Fruit fly (Drosophila melanogaster): Measurements from ENCODE around the gene sqd.
A peak's percentile ranks its signal among the peaks of the same experiment; 100 is the strongest.

Gene sqd

dm6 chr3R:13646729-13647633, 877 bp upstream of the sqd start, which contains the start of gene rin (continued):
- TF ChIP-seq Hsf (GFP tag; optimal IDR thresholded peaks at IDR 0.05) (peak; percentile 7), Dp (GFP tag; optimal IDR thresholded peaks at IDR 0.05) (no peak), CG12744 (GFP tag; optimal IDR thresholded peaks at IDR 0.05) (no peak), dm (GFP tag; optimal IDR thresholded peaks at IDR 0.05) (peak; percentile 2), Taf1 (GFP tag; IDR thresholded peaks at IDR 0.05) (no peak), tx (GFP tag; optimal IDR thresholded peaks at IDR 0.05) (no peak), nerfin-2 (GFP tag; IDR thresholded peaks at IDR 0.05; ENCODE audit: partially characterized antibody) (no peak), phol (tag; optimal IDR thresholded peaks at IDR 0.05) (peak; percentile 91), CG7839 (tag; optimal IDR thresholded peaks at IDR 0.05) (no peak), jumu (GFP tag; optimal IDR thresholded peaks at IDR 0.05) (no peak), D19A (tag; optimal IDR thresholded peaks at IDR 0.05) (no peak), CG30431 (GFP tag; optimal IDR thresholded peaks at IDR 0.05) (no peak), CG14667 (GFP tag; IDR thresholded peaks at IDR 0.05) (no peak), CG7372 (GFP tag; IDR thresholded peaks at IDR 0.05) (no peak), HmgZ (tag; optimal IDR thresholded peaks at IDR 0.05) (no peak), CG14710 (tag; optimal IDR thresholded peaks at IDR 0.05) (peak; percentile 99), CG12942 (GFP tag; optimal IDR thresholded peaks at IDR 0.05) (no peak), CG12391 (tag; optimal IDR thresholded peaks at IDR 0.05) (no peak), CG10431 (GFP tag; optimal IDR thresholded peaks at IDR 0.05) (no peak), nerfin-1 (tag; optimal IDR thresholded peaks at IDR 0.05) (peak; percentile 23), eyg (GFP tag; optimal IDR thresholded peaks at IDR 0.05) (no peak), mld (GFP tag; IDR thresholded peaks at IDR 0.05; ENCODE audit: partially characterized antibody) (no peak), ara (GFP tag; IDR thresholded peaks at IDR 0.05) (no peak), NK7.1 (GFP tag; optimal IDR thresholded peaks at IDR 0.05) (no peak), CG3838 (GFP tag; optimal IDR thresholded peaks at IDR 0.05) (no peak), bsh (GFP tag; optimal IDR thresholded peaks at IDR 0.05) (peak in 1 of 2 experiments; percentile 80), HLH54F (GFP tag; optimal IDR thresholded peaks at IDR 0.05) (no peak), pros (GFP tag; optimal IDR thresholded peaks at IDR 0.05) (no peak), btn (GFP tag; optimal IDR thresholded peaks at IDR 0.05) (no peak), MBD-R2 (GFP tag; IDR thresholded peaks at IDR 0.05) (0 out of 2 replicates have a peak, but pooled peaks have one; percentile 33), Asciz (GFP tag; optimal IDR thresholded peaks at IDR 0.05) (no peak), CG8478 (optimal IDR thresholded peaks at IDR 0.05) (no peak), Med (GFP tag) (peak; percentile 28), CG1233 (GFP tag; optimal IDR thresholded peaks at IDR 0.05) (no peak), Dad (GFP tag; optimal IDR thresholded peaks at IDR 0.05) (no peak), CG34224 (GFP tag; IDR thresholded peaks at IDR 0.05; ENCODE audit: partially characterized antibody) (no peak), luna (GFP tag; optimal IDR thresholded peaks at IDR 0.05) (no peak), CG7963 (GFP tag; IDR thresholded peaks at IDR 0.05; ENCODE audit: partially characterized antibody) (no peak), Tbp (GFP tag; optimal IDR thresholded peaks at IDR 0.05) (no peak), eve (GFP tag; optimal IDR thresholded peaks at IDR 0.05) (no peak), Xrp1 (GFP tag; IDR thresholded peaks at IDR 0.05) (no peak), CG1647 (GFP tag; optimal IDR thresholded peaks at IDR 0.05) (no peak), Neu2 (GFP tag; optimal IDR thresholded peaks at IDR 0.05; ENCODE audit: borderline replicate concordance) (no peak), esg (GFP tag; conservative IDR thresholded peaks at IDR 0.05) (no peak), ac (GFP tag; optimal IDR thresholded peaks at IDR 0.05) (no peak), CG18619 (GFP tag; optimal IDR thresholded peaks at IDR 0.05) (no peak), org-1 (GFP tag; optimal IDR thresholded peaks at IDR 0.05) (no peak), Hey (tag; optimal IDR thresholded peaks at IDR 0.05) (no peak), CG7357 (GFP tag; IDR thresholded peaks at IDR 0.05) (no peak), C15 (GFP tag; IDR thresholded peaks at IDR 0.05) (no peak)
